Fruit fly (Drosophila melanogaster): Measurements from ENCODE around the gene Adi1.

The Adi1 gene

dm6 chr3L:10679711-10680154 lies 16.6 kb downstream of the Adi1 start (continued):
- TF ChIP-seq CG16863 (GFP tag; optimal IDR thresholded peaks at IDR 0.05), result peak; percentile 2
- TF ChIP-seq CG18599 (GFP tag; optimal IDR thresholded peaks at IDR 0.05), result peak; percentile 45
- peak; percentile 33; the same call in 1 of the 2 replicates for TF ChIP-seq Ada2b (GFP tag; IDR thresholded peaks at IDR 0.05)
- TF ChIP-seq CG15011 (GFP tag; optimal IDR thresholded peaks at IDR 0.05), result peak; percentile 28
- peak; percentile 47 for TF ChIP-seq sqz (GFP tag; optimal IDR thresholded peaks at IDR 0.05)

DNA sequence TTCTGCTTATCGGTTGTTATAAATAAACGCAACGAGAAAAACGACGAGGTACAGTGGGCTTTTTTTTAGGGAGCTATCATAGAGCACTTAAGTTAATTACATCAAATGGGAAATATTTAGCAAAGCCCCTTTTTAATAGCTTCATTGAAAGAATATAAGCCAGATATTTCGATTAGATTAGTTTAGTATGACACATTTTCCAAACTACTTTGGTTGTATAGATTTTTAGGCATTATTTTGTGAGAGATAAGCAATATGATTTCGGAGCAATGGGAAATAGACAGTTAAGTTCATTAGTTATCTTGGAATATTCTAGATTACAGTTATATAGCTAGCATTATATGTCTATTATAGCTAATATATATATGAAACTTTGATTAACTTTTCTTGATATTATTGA lies 17.0 kb downstream of the Adi1 start:
- TF ChIP-seq exex (tag; optimal IDR thresholded peaks at IDR 0.05), result peak; percentile 89
- no peak for TF ChIP-seq CG2678 (tag; optimal IDR thresholded peaks at IDR 0.05)
- TF ChIP-seq bcd (GFP tag; optimal IDR thresholded peaks at IDR 0.05), result no peak
- TF ChIP-seq Antp (GFP tag; optimal IDR thresholded peaks at IDR 0.05), result no peak
- no peak for TF ChIP-seq Opbp (GFP tag; IDR thresholded peaks at IDR 0.05; ENCODE audit: partially characterized antibody)
- TF ChIP-seq Sox102F (GFP tag; optimal IDR thresholded peaks at IDR 0.05), result no peak
- no peak for TF ChIP-seq crp (GFP tag; optimal IDR thresholded peaks at IDR 0.05)

- no peak for TF ChIP-seq gcm2 (GFP tag; optimal IDR thresholded peaks at IDR 0.05)
- no peak for TF ChIP-seq ind (GFP tag; optimal IDR thresholded peaks at IDR 0.05)
- TF ChIP-seq fru (optimal IDR thresholded peaks at IDR 0.05), result no peak
- TF ChIP-seq sim (GFP tag; IDR thresholded peaks at IDR 0.05), result 0 out of 2 replicates have a peak, but pooled peaks have one; percentile 54
- no peak for TF ChIP-seq CG2202 (tag; optimal IDR thresholded peaks at IDR 0.05)
- TF ChIP-seq CG30020 (tag; optimal IDR thresholded peaks at IDR 0.05), result no peak
- no peak for TF ChIP-seq PHDP (tag; optimal IDR thresholded peaks at IDR 0.05)
- TF ChIP-seq Sin3A (optimal IDR thresholded peaks at IDR 0.05), result no peak
- TF ChIP-seq Hand (GFP tag; optimal IDR thresholded peaks at IDR 0.05), result no peak
- TF ChIP-seq ranshi (GFP tag; IDR thresholded peaks at IDR 0.05), result no peak
- no peak for TF ChIP-seq CG4730 (GFP tag; IDR thresholded peaks at IDR 0.05)
- TF ChIP-seq CHES-1-like (GFP tag; optimal IDR thresholded peaks at IDR 0.05), result no peak
- TF ChIP-seq HLH4C (GFP tag; IDR thresholded peaks at IDR 0.05; ENCODE audit: partially characterized antibody), result no peak
- peak; percentile 38; the same call in 1 of the 2 replicates for TF ChIP-seq tna (GFP tag; IDR thresholded peaks at IDR 0.05; ENCODE audit: partially characterized antibody)
- TF ChIP-seq nerfin-1 (tag; optimal IDR thresholded peaks at IDR 0.05), result peak; percentile 2
- peak; percentile 10 for TF ChIP-seq cg (GFP tag; optimal IDR thresholded peaks at IDR 0.05)
- TF ChIP-seq z (GFP tag; IDR thresholded peaks at IDR 0.05), result peak; percentile 66; the same call in 1 of the 3 replicates
- peak; percentile 5; the same call in 1 of the 2 replicates for TF ChIP-seq Taf1 (GFP tag; IDR thresholded peaks at IDR 0.05)
- TF ChIP-seq chinmo (GFP tag; IDR thresholded peaks at IDR 0.05; ENCODE audit: partially characterized antibody), result peak; percentile 92
- TF ChIP-seq salm (tag; optimal IDR thresholded peaks at IDR 0.05), result no peak
- TF ChIP-seq eve (GFP tag; optimal IDR thresholded peaks at IDR 0.05), result no peak
- no peak for TF ChIP-seq wdn (GFP tag; IDR thresholded peaks at IDR 0.05)
- no peak for TF ChIP-seq cato (GFP tag; optimal IDR thresholded peaks at IDR 0.05; ENCODE audit: borderline replicate concordance)
- TF ChIP-seq CG42726 (GFP tag; IDR thresholded peaks at IDR 0.05; ENCODE audit: partially characterized antibody), result 0 out of 2 replicates have a peak, but pooled peaks have one; percentile 38
- TF ChIP-seq Rx (GFP tag; IDR thresholded peaks at IDR 0.05), result no peak
- peak; percentile 16 for TF ChIP-seq Meics (GFP tag; optimal IDR thresholded peaks at IDR 0.05)
- TF ChIP-seq rib (GFP tag; IDR thresholded peaks at IDR 0.05), result peak; percentile 65; the same call in 1 of the 2 replicates
- TF ChIP-seq CG30431 (GFP tag; optimal IDR thresholded peaks at IDR 0.05), result no peak
- no peak for TF ChIP-seq en (GFP tag; optimal IDR thresholded peaks at IDR 0.05)
- no peak for TF ChIP-seq CG12104 (GFP tag; optimal IDR thresholded peaks at IDR 0.05)
- no peak for TF ChIP-seq danr (GFP tag; IDR thresholded peaks at IDR 0.05)
- TF ChIP-seq CG10274 (GFP tag; optimal IDR thresholded peaks at IDR 0.05), result no peak
- peak; percentile 19 for TF ChIP-seq oc (tag; optimal IDR thresholded peaks at IDR 0.05)
- no peak for TF ChIP-seq ATbp (GFP tag; optimal IDR thresholded peaks at IDR 0.05)
- no peak for TF ChIP-seq HHEX (GFP tag; optimal IDR thresholded peaks at IDR 0.05)
Observed at dm6 chr3L:10680728-10681306, 17.6 kb downstream of the Adi1 start.
